Fruit fly (Drosophila melanogaster): ENCODE measurements around the gene ATP7.

Gene ATP7

dm6 chrX:11820284-11821075, 34.3 kb upstream of the ATP7 start:
- TF ChIP-seq CG6276 (GFP tag; optimal IDR thresholded peaks at IDR 0.05), result peak; percentile 84
- peak; percentile 36 for TF ChIP-seq CG6792 (GFP tag; optimal IDR thresholded peaks at IDR 0.05)
- TF ChIP-seq acj6 (GFP tag; optimal IDR thresholded peaks at IDR 0.05), result peak; percentile 55
- TF ChIP-seq vri (GFP tag; optimal IDR thresholded peaks at IDR 0.05), result peak; percentile 7
- TF ChIP-seq Blimp-1 (GFP tag; optimal IDR thresholded peaks at IDR 0.05), result no peak
- no peak for TF ChIP-seq spab (GFP tag; optimal IDR thresholded peaks at IDR 0.05)
- peak; percentile 70 for TF ChIP-seq achi (GFP tag; optimal IDR thresholded peaks at IDR 0.05)
- no peak for TF ChIP-seq Eip93F (GFP tag; optimal IDR thresholded peaks at IDR 0.05)
- peak; percentile 78 for TF ChIP-seq pdm3 (GFP tag; optimal IDR thresholded peaks at IDR 0.05)
- TF ChIP-seq Sox14 (GFP tag; optimal IDR thresholded peaks at IDR 0.05), result peak; percentile 53
- peak; percentile 60 for TF ChIP-seq esn (GFP tag; optimal IDR thresholded peaks at IDR 0.05)
- TF ChIP-seq Ets21C (GFP tag; optimal IDR thresholded peaks at IDR 0.05), result peak; percentile 18
- no peak for TF ChIP-seq CG6854 (GFP tag; optimal IDR thresholded peaks at IDR 0.05)
- TF ChIP-seq Smox (GFP tag; optimal IDR thresholded peaks at IDR 0.05), result peak; percentile 39
- TF ChIP-seq topi (GFP tag; optimal IDR thresholded peaks at IDR 0.05), result peak; percentile 63
- peak; percentile 85 for TF ChIP-seq dac (GFP tag; optimal IDR thresholded peaks at IDR 0.05)
- peak; percentile 61 for TF ChIP-seq Hr39 (GFP tag; optimal IDR thresholded peaks at IDR 0.05)
- peak; percentile 9 to 75 for TF ChIP-seq salr (GFP tag; optimal IDR thresholded peaks at IDR 0.05)
- TF ChIP-seq Sox15 (GFP tag; optimal IDR thresholded peaks at IDR 0.05), result peak; percentile 3
- peak; percentile 58 for TF ChIP-seq lz (GFP tag; optimal IDR thresholded peaks at IDR 0.05)
- TF ChIP-seq svp (GFP tag), result peak; percentile 79
- TF ChIP-seq ss (GFP tag; optimal IDR thresholded peaks at IDR 0.05), result no peak
- peak; percentile 53 for TF ChIP-seq Met (GFP tag; optimal IDR thresholded peaks at IDR 0.05)
- peak; percentile 84 for TF ChIP-seq eg (GFP tag; IDR thresholded peaks at IDR 0.05)
- no peak for TF ChIP-seq dsx (GFP tag; optimal IDR thresholded peaks at IDR 0.05; ENCODE audit: poor library complexity, severe bottlenecking)
- peak; percentile 84; the same call in 1 of the 2 replicates for TF ChIP-seq CG11294 (GFP tag; IDR thresholded peaks at IDR 0.05)
- TF ChIP-seq cyc (GFP tag; optimal IDR thresholded peaks at IDR 0.05), result peak; percentile 31
- TF ChIP-seq fd59A (GFP tag; optimal IDR thresholded peaks at IDR 0.05), result no peak
- peak; percentile 53 for TF ChIP-seq CG6163 (GFP tag; IDR thresholded peaks at IDR 0.05)
- peak; percentile 59 for TF ChIP-seq net (GFP tag; optimal IDR thresholded peaks at IDR 0.05)
- peak; percentile 12 for TF ChIP-seq Ets96B (tag; optimal IDR thresholded peaks at IDR 0.05)
- TF ChIP-seq CG9139 (GFP tag; optimal IDR thresholded peaks at IDR 0.05), result no peak
- peak; percentile 61 for TF ChIP-seq CG10631 (GFP tag; optimal IDR thresholded peaks at IDR 0.05)
- TF ChIP-seq CG8319 (GFP tag; optimal IDR thresholded peaks at IDR 0.05), result no peak
- peak; percentile 50 for TF ChIP-seq Eip75B (GFP tag; optimal IDR thresholded peaks at IDR 0.05)
- peak; percentile 22 for TF ChIP-seq CG34406 (GFP tag; optimal IDR thresholded peaks at IDR 0.05)
- peak; percentile 84 for TF ChIP-seq CG8119 (GFP tag; IDR thresholded peaks at IDR 0.05)
- TF ChIP-seq CG1621 (tag; optimal IDR thresholded peaks at IDR 0.05), result no peak
- no peak for TF ChIP-seq CG11902 (GFP tag; optimal IDR thresholded peaks at IDR 0.05)
- TF ChIP-seq CG7368 (GFP tag; optimal IDR thresholded peaks at IDR 0.05), result peak; percentile 26
- TF ChIP-seq CG32006 (GFP tag; optimal IDR thresholded peaks at IDR 0.05), result peak; percentile 93
- no peak for TF ChIP-seq fkh (GFP tag; optimal IDR thresholded peaks at IDR 0.05)
- peak; percentile 82 for TF ChIP-seq CG4318 (GFP tag; optimal IDR thresholded peaks at IDR 0.05)
- TF ChIP-seq Lpt (GFP tag; optimal IDR thresholded peaks at IDR 0.05), result peak; percentile 77
- peak; percentile 89 for TF ChIP-seq CG15336 (GFP tag; IDR thresholded peaks at IDR 0.05)
- no peak for TF ChIP-seq Hr38 (GFP tag; optimal IDR thresholded peaks at IDR 0.05)
- peak; percentile 0 for TF ChIP-seq CG6808 (GFP tag; optimal IDR thresholded peaks at IDR 0.05)
- TF ChIP-seq CG11762 (GFP tag; optimal IDR thresholded peaks at IDR 0.05; ENCODE audit: insufficient read depth), result peak; percentile 48
- peak; percentile 66 for TF ChIP-seq CG3919 (GFP tag; optimal IDR thresholded peaks at IDR 0.05)
- peak; percentile 37 for TF ChIP-seq CG3032 (tag; optimal IDR thresholded peaks at IDR 0.05)

Measured in whole organism, prepupa.